Fruit fly (Drosophila melanogaster) whole organism, adult: Measurements from ENCODE around the gene Reck.

Experiments used
- bab1 ChIP-seq: fragments of 200-800 bp; sonication (Bioruptor generic); optimal IDR thresholded peaks from 3 replicates; lab custom pipeline; 2019; ENCODE audit warnings: missing biosample characterization, mild to moderate bottlenecking, missing genetic modification characterization, moderate library complexity
- cnc ChIP-seq, 2 experiments: fragments of >200 bp; optimal IDR thresholded peaks; 2 replicates each; lab custom pipeline; 2017
- kay ChIP-seq: fragments of 200-800 bp; sonication (Bioruptor generic); peaks from one replicate; lab custom pipeline; 2016; ENCODE audit warnings: missing biosample characterization, missing genetic modification characterization, borderline replicate concordance

dm6 chr3L:15050109-15050508 is 36.2 kb upstream of the Reck start, which contains the start of gene CG18581:
- no peak for TF ChIP-seq kay (GFP tag; lab: Kevin White, UChicago)
- TF ChIP-seq bab1 (GFP tag; lab: Kevin White, UChicago) = no peak
- no peak for TF ChIP-seq cnc (optimal IDR thresholded peaks at IDR 0.05; lab: Kevin White, UChicago)
